Fruit fly (Drosophila melanogaster): ENCODE measurements around the gene pot.

DNA sequence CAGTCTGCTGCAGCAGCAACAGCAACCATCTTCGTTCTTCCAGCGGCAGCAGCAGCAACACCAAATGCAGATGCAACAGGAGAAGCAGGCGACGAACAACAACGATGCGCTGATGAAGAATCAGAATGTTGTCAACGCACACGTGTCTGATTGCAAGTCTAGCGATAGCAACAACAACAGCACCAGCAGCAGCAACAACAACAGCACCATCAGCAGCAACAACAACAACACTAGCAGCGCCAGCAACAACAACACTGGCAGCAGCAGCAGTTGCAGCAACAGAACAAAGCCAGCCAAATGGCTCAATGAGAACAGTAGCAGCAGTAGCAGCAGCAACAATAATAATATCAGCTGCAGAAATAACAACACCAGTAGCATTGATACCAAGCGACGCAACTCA lies 21.9 kb downstream of the pot start:
- TF ChIP-seq CG9139 (GFP tag; optimal IDR thresholded peaks at IDR 0.05) (no peak), dac (GFP tag; optimal IDR thresholded peaks at IDR 0.05) (no peak), fd59A (GFP tag; optimal IDR thresholded peaks at IDR 0.05) (no peak), CG6276 (GFP tag; optimal IDR thresholded peaks at IDR 0.05) (no peak), net (GFP tag; optimal IDR thresholded peaks at IDR 0.05) (no peak), CG10669 (GFP tag; optimal IDR thresholded peaks at IDR 0.05) (no peak), acj6 (GFP tag; optimal IDR thresholded peaks at IDR 0.05) (no peak), esn (GFP tag; optimal IDR thresholded peaks at IDR 0.05) (no peak), CG4318 (GFP tag; optimal IDR thresholded peaks at IDR 0.05) (no peak), CG7368 (GFP tag; optimal IDR thresholded peaks at IDR 0.05) (no peak), cyc (GFP tag; optimal IDR thresholded peaks at IDR 0.05) (no peak), CG8632 (GFP tag; optimal IDR thresholded peaks at IDR 0.05) (no peak), Sox102F (GFP tag; optimal IDR thresholded peaks at IDR 0.05) (no peak)
